Fruit fly (Drosophila melanogaster): ENCODE data around the gene CG13297.

dm6 chr3L:6138586-6138985 is 18.6 kb downstream of the CG13297 start:
- TF ChIP-seq CTCF (optimal IDR thresholded peaks at IDR 0.05) (no peak), CG8478 (optimal IDR thresholded peaks at IDR 0.05) (no peak)

All from S2 (cell line).